Fruit fly (Drosophila melanogaster): ENCODE results near the gene Cyp4ac1.

The Cyp4ac1 gene

DNA sequence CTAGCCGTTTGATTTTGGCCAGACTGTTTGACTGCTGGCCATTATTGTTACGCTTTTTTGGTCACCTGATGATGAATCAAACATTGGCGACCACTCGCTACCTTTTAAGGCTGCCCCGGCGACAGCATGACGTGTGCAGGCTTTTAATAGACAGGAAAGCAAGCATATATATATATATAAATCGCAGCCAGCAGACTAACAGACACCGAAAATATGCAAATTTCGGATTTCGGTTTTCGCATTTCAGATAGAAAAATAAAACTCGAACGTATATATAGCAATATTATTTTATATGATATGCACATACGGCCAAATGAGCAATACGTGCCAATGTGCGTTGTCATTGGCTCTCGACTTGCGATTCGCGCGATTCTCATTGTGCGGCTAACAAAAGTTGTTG is 33.0 kb upstream of the Cyp4ac1 start:
- TF ChIP-seq CG8301 (tag; optimal IDR thresholded peaks at IDR 0.05) (no peak), CG9948 (tag; optimal IDR thresholded peaks at IDR 0.05) (no peak), CG32121 (GFP tag; IDR thresholded peaks at IDR 0.05) (no peak), CG4496 (GFP tag; IDR thresholded peaks at IDR 0.05) (no peak), CG34367 (tag; optimal IDR thresholded peaks at IDR 0.05) (no peak), Pif1A (GFP tag; optimal IDR thresholded peaks at IDR 0.05) (no peak), CG17806 (tag; optimal IDR thresholded peaks at IDR 0.05) (no peak), rn (GFP tag; IDR thresholded peaks at IDR 0.05) (no peak), CG13204 (GFP tag; optimal IDR thresholded peaks at IDR 0.05) (no peak), CG8159 (tag; optimal IDR thresholded peaks at IDR 0.05) (no peak), CG15710 (tag; optimal IDR thresholded peaks at IDR 0.05) (no peak), CG12605 (GFP tag; IDR thresholded peaks at IDR 0.05) (no peak), Pif1B (GFP tag; optimal IDR thresholded peaks at IDR 0.05) (no peak), CG14655 (GFP tag; optimal IDR thresholded peaks at IDR 0.05) (no peak), Ets98B (GFP tag; IDR thresholded peaks at IDR 0.05) (no peak), D1 (tag; optimal IDR thresholded peaks at IDR 0.05) (no peak), EcR (GFP tag; optimal IDR thresholded peaks at IDR 0.05) (no peak), fd96Ca (GFP tag; IDR thresholded peaks at IDR 0.05) (no peak), gl (tag; optimal IDR thresholded peaks at IDR 0.05) (no peak), CG10348 (GFP tag; IDR thresholded peaks at IDR 0.05) (no peak)

DNA sequence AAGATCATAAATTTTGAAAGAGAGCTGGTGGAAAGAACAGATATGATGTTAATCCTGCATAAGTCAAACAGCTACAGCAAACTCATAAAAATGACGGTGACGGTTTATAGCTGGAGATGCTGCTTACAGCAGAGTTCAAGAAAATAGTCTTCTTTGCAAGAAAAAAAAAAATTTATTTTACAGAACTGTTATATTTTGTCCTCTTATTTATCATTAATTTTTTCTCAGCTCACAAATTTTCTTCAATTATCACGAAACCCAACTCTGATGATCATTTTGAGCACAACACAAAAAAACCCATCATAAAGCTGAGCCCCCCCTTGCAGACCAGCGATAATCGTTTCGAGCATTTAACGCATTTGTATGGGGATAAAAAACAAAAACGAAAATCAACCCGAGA is 32.4 kb upstream of the Cyp4ac1 start:
- peak; percentile 36 for TF ChIP-seq Pif1A (GFP tag; optimal IDR thresholded peaks at IDR 0.05)
- no peak for TF ChIP-seq CG12605 (GFP tag; IDR thresholded peaks at IDR 0.05)
- TF ChIP-seq rn (GFP tag; IDR thresholded peaks at IDR 0.05): no peak
- TF ChIP-seq Snoo (tag; optimal IDR thresholded peaks at IDR 0.05): peak; percentile 28
- no peak for TF ChIP-seq CG14655 (GFP tag; optimal IDR thresholded peaks at IDR 0.05)
- TF ChIP-seq CG8159 (tag; optimal IDR thresholded peaks at IDR 0.05): peak; percentile 0
- TF ChIP-seq CG13204 (GFP tag; optimal IDR thresholded peaks at IDR 0.05): no peak
- no peak for TF ChIP-seq CG8301 (tag; optimal IDR thresholded peaks at IDR 0.05)
- TF ChIP-seq CG15710 (tag; optimal IDR thresholded peaks at IDR 0.05): peak; percentile 5
- no peak for TF ChIP-seq D1 (tag; optimal IDR thresholded peaks at IDR 0.05)
- TF ChIP-seq CG10348 (GFP tag; IDR thresholded peaks at IDR 0.05): no peak
- no peak for TF ChIP-seq gl (tag; optimal IDR thresholded peaks at IDR 0.05)
- peak; percentile 8 for TF ChIP-seq CG9948 (tag; optimal IDR thresholded peaks at IDR 0.05)
- TF ChIP-seq CG17806 (tag; optimal IDR thresholded peaks at IDR 0.05): peak; percentile 6
- no peak for TF ChIP-seq CG32121 (GFP tag; IDR thresholded peaks at IDR 0.05)

DNA sequence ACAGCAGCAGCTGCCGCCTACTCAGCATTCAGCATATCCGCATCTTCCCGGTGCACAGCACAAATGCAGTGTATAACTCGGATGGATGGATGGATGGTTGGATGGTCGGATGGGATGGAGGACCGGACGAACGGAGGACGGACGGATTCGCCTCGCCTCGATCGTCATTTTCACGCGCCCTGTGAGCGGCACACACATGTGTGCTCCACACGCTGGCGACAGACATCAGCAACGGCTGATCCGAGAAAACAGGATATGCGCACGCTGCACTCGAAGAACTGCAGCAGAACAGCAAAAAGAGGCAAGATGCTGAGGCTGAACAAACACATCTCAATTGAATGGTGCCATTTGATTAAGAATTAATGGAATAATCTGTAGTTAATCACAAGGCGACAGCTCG is 31.6 kb upstream of the Cyp4ac1 start:
- TF ChIP-seq gl (tag; optimal IDR thresholded peaks at IDR 0.05) (no peak), CG8301 (tag; optimal IDR thresholded peaks at IDR 0.05) (no peak), CG32121 (GFP tag; IDR thresholded peaks at IDR 0.05) (no peak), CG34367 (tag; optimal IDR thresholded peaks at IDR 0.05) (no peak), CG10348 (GFP tag; IDR thresholded peaks at IDR 0.05) (no peak), CG13204 (GFP tag; optimal IDR thresholded peaks at IDR 0.05) (peak; percentile 59), CG17806 (tag; optimal IDR thresholded peaks at IDR 0.05) (no peak), CG4496 (GFP tag; IDR thresholded peaks at IDR 0.05) (peak; percentile 32; the same call in 1 of the 3 replicates)

DNA sequence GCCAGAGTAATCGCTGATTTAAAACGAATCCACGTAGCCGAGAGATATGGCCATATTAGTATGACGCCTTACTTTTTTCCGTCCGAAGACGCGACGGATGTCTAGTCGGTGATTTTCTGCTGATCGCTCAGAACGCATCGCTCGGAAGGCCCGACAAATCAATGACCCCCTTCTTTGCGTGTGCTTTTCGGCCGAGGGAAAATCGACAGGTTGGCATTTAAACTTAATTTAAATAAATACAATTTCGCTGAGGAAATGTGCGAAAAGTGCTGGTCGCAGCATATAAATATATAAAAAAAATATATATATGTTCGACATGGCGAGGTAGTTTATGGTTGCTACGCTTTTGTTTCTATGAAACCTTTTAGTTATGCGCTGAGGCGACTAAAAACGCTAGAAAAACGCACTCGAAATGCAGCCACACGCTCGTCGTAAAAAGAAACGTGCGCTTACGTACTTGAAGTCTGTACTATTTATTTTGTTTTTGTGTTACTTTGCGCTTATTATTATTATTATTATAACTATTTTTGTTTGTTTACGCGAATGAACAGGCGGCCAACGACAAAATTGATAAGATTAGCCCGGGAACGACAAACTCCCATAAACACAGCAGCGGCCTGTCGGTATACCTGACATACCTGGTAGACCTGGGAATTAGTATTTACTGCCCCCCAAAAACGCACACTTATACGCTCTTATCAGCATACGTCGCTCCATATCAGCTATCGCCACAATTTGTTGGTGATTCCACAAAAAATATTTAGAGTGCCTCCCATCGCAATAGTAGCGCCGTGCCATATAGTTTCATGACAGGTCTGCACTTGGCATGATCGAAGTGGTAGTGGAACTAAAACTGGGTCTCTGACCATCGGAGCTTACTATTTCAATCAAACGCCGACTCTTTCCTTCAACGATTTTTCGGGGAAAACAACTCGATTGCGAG is 30.6 kb upstream of the Cyp4ac1 start:
- TF ChIP-seq CG9948 (tag; optimal IDR thresholded peaks at IDR 0.05): no peak

DNA sequence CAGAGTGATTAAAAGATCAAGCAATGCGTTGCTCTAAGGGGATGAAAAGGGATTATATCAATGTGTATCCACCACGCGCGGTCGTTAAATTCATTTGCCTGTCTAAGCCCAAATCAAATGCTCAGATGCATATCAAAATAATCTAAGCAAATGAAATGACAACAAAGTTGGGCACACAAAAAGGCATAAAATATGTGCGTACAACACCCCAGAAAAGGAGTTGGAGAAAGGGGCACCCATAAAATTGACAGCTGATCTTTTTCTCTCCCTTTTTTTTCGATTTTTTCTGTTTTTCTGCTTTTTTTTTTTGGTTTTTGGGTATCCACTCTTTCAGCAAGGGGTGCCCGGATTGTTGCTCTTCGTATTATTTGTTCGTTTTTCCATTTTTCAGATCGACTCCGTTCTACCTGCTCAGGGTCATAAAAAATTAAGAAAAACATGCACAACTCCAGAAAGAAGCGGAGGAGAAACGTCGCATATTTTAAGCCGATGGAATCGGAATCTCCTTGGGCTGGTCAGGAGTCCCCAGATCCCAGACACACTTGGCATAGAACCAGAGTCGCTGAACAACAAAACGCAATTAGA is 29.0 kb upstream of the Cyp4ac1 start:
- TF ChIP-seq CG13204 (GFP tag; optimal IDR thresholded peaks at IDR 0.05): peak; percentile 1
- TF ChIP-seq CG4496 (GFP tag; IDR thresholded peaks at IDR 0.05): no peak

DNA sequence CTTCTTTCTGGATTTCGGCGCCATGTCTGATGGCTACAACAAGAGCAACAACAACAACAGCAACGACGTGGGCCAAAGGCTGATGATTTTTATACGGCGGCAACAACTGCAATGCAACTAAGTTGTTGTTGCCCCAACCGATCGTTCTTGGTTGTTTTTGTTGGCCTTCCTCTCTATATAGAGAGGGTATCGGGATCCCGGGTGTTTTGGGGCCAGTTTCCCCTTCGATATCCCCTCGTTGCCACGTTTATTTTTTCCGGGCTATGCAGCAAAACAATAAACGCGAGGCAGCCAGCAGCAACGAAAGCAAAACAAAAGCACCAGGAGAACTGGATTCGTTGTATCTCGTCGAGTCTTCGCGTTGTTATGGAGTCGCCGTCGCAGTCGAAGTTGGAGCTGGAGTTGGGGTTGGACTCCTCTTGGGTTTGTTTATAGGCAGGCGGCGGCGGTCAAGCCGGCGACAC is 27.4 kb upstream of the Cyp4ac1 start:
- peak; percentile 3 for TF ChIP-seq Pif1B (GFP tag; optimal IDR thresholded peaks at IDR 0.05)
- TF ChIP-seq CG34367 (tag; optimal IDR thresholded peaks at IDR 0.05): no peak
- peak; percentile 42 for TF ChIP-seq gl (tag; optimal IDR thresholded peaks at IDR 0.05)
- TF ChIP-seq CG4496 (GFP tag; IDR thresholded peaks at IDR 0.05): 0 out of 3 replicates have a peak, but pooled peaks have one; percentile 51
- peak; percentile 89 for TF ChIP-seq CG13204 (GFP tag; optimal IDR thresholded peaks at IDR 0.05)
- TF ChIP-seq CG14655 (GFP tag; optimal IDR thresholded peaks at IDR 0.05): peak; percentile 38
- TF ChIP-seq CG15710 (tag; optimal IDR thresholded peaks at IDR 0.05): peak; percentile 17
- TF ChIP-seq EcR (GFP tag; optimal IDR thresholded peaks at IDR 0.05): peak; percentile 47
- no peak for TF ChIP-seq CG12605 (GFP tag; IDR thresholded peaks at IDR 0.05)
